Worm (Caenorhabditis elegans): Measurements from ENCODE around the gene mpst-2.

mpst-2 gene

ce11 chrV:14855626-14856025 is 37.6 kb downstream of the mpst-2 start (continued):
- TF ChIP-seq T07F8.4 (tag; optimal IDR thresholded peaks at IDR 0.05) (peak; percentile 31), akir-1 (GFP tag; optimal IDR thresholded peaks at IDR 0.05) (no peak), nhr-27 (tag; optimal IDR thresholded peaks at IDR 0.05) (peak; percentile 44), atf-7 (tag; optimal IDR thresholded peaks at IDR 0.05) (no peak), lir-1 (GFP tag; conservative IDR thresholded peaks at IDR 0.05) (no peak), hmg-20 (GFP tag; IDR thresholded peaks at IDR 0.05) (no peak), F22D6.2 (tag; optimal IDR thresholded peaks at IDR 0.05) (no peak), F33H1.4 (GFP tag; IDR thresholded peaks at IDR 0.05) (peak; percentile 17; the same call in 1 of the 2 replicates), F57A8.1 (GFP tag; optimal IDR thresholded peaks at IDR 0.05) (no peak), B0261.1 (tag; optimal IDR thresholded peaks at IDR 0.05) (peak; percentile 87), efl-1 (GFP tag; optimal IDR thresholded peaks at IDR 0.05) (no peak), aptf-3 (GFP tag; IDR thresholded peaks at IDR 0.05) (no peak), pbrm-1 (GFP tag; IDR thresholded peaks at IDR 0.05) (no peak; the same call in 1 of the 2 replicates), Y53G8AR.9 (GFP tag; conservative IDR thresholded peaks at IDR 0.05) (no peak), lin-26 (GFP tag; IDR thresholded peaks at IDR 0.05) (peak; percentile 82), dpff-1 (tag; optimal IDR thresholded peaks at IDR 0.05) (no peak), Y56A3A.18 (GFP tag; IDR thresholded peaks at IDR 0.05) (0 out of 2 replicates have a peak, but pooled peaks have one; percentile 68), ceh-58 (GFP tag; IDR thresholded peaks at IDR 0.05) (0 out of 2 replicates have a peak, but pooled peaks have one; percentile 57), bed-1 (GFP tag; IDR thresholded peaks at IDR 0.05) (no peak), K12H6.12 (tag; optimal IDR thresholded peaks at IDR 0.05) (no peak), xnd-1 (tag; optimal IDR thresholded peaks at IDR 0.05) (no peak), ccch-3 (GFP tag; optimal IDR thresholded peaks at IDR 0.05) (no peak), chd-7 (tag; optimal IDR thresholded peaks at IDR 0.05) (peak; percentile 39), Y95B8A.8 (GFP tag; IDR thresholded peaks at IDR 0.05) (0 out of 2 replicates have a peak, but pooled peaks have one; percentile 33), dox-1 (GFP tag; IDR thresholded peaks at IDR 0.05) (no peak), sea-2 (GFP tag; IDR thresholded peaks at IDR 0.05) (no peak), let-607 (tag; optimal IDR thresholded peaks at IDR 0.05) (no peak), C17E4.6 (GFP tag; IDR thresholded peaks at IDR 0.05) (no peak), C06A6.2 (GFP tag; conservative IDR thresholded peaks at IDR 0.05) (no peak), ztf-18 (tag; optimal IDR thresholded peaks at IDR 0.05) (peak; percentile 3), mcd-1 (GFP tag; IDR thresholded peaks at IDR 0.05) (no peak; the same call in 1 of the 2 replicates), nhr-90 (tag; optimal IDR thresholded peaks at IDR 0.05) (peak; percentile 67), nfyb-1 (GFP tag; IDR thresholded peaks at IDR 0.05) (peak; percentile 38; the same call in 1 of the 2 replicates), ceh-27 (GFP tag; optimal IDR thresholded peaks at IDR 0.05) (peak; percentile 3), hmg-1.2 (GFP tag; IDR thresholded peaks at IDR 0.05) (peak; percentile 68), D2030.7 (GFP tag; IDR thresholded peaks at IDR 0.05) (peak; percentile 48; the same call in 1 of the 2 replicates), unc-130 (GFP tag; optimal IDR thresholded peaks at IDR 0.05) (no peak), lsy-27 (tag; optimal IDR thresholded peaks at IDR 0.05; ENCODE audit: borderline replicate concordance, insufficient read depth) (no peak), B0019.2 (GFP tag; conservative IDR thresholded peaks at IDR 0.05) (no peak), hrde-1 (tag; optimal IDR thresholded peaks at IDR 0.05; ENCODE audit: borderline replicate concordance) (no peak), nhr-80 (tag; optimal IDR thresholded peaks at IDR 0.05) (no peak), ztf-25 (GFP tag; IDR thresholded peaks at IDR 0.05) (0 out of 2 replicates have a peak, but pooled peaks have one; percentile 54), Y53F4B.3 (GFP tag; IDR thresholded peaks at IDR 0.05) (no peak), sdz-38 (tag; optimal IDR thresholded peaks at IDR 0.05) (no peak), snpc-1.1 (tag; optimal IDR thresholded peaks at IDR 0.05; ENCODE audit: insufficient read depth) (peak; percentile 88), F39B2.1 (GFP tag; IDR thresholded peaks at IDR 0.05) (0 out of 2 replicates have a peak, but pooled peaks have one; percentile 46), unc-62 (GFP tag; optimal IDR thresholded peaks at IDR 0.05) (no peak), madf-8 (GFP tag; conservative IDR thresholded peaks at IDR 0.05) (no peak)

Data from whole organism, young adult.